Fruit fly (Drosophila melanogaster): ENCODE measurements around the gene CG42729.

Gene CG42729

DNA sequence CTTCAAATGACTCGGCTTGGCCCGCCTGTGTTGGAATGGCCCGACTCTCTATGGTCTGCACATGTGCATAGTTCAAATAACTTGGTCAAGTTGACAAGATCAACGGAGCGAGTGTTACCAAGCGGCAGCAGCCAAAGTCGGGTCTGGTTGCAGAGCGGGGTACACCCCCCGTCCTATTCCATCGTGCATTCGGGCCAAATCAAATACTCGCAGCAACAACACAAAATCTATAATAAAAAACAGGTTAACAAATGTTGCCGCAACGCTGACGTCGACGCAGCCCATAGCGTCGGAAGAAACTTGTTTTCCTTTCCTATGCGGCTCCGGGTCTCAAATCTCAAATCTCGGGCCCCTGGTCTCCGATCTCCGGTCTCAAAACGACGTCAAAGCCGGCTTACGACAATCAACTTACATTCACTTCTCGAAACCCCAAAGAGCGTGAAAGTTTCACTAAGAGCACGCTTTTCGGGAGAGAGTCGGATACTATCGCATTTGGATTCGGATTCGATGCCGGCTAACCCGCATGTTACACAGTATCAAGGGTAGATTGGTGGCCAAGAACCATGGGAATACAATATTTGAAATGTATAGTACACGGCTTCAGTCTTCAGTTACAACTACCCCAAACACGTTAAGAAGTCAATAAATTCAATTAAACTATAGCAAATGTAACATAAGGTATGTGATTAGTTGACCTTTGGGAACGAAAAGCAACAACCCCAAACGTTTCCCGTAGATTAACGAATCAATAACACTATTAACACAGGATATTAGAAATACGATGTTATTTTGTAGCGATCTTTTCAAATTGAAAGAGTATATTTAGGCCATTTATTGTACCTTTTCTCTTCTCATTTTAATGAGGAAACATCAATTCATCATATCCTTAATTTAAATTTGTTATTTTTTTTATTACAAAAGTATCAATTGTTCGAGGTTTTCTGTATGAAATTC lies 7.2 kb upstream of the CG42729 start (continued):
- peak; percentile 62 for TF ChIP-seq mam (GFP tag; optimal IDR thresholded peaks at IDR 0.05)
- TF ChIP-seq CG17612 (GFP tag; IDR thresholded peaks at IDR 0.05) = no peak
- TF ChIP-seq crol (GFP tag; IDR thresholded peaks at IDR 0.05) = peak; percentile 83
- peak; percentile 66 for TF ChIP-seq CG9932 (GFP tag; IDR thresholded peaks at IDR 0.05)
- no peak for TF ChIP-seq CG3995 (GFP tag; optimal IDR thresholded peaks at IDR 0.05)
- TF ChIP-seq Side (GFP tag; optimal IDR thresholded peaks at IDR 0.05) = peak; percentile 32
- peak; percentile 49 for TF ChIP-seq Max (GFP tag; optimal IDR thresholded peaks at IDR 0.05)
- no peak for TF ChIP-seq CG6254 (GFP tag; optimal IDR thresholded peaks at IDR 0.05)
- TF ChIP-seq CG17359 (tag; optimal IDR thresholded peaks at IDR 0.05) = peak; percentile 46
- TF ChIP-seq Sin3A (optimal IDR thresholded peaks at IDR 0.05) = no peak
- peak; percentile 99 for TF ChIP-seq D19B (GFP tag; optimal IDR thresholded peaks at IDR 0.05)
- peak; percentile 22 for TF ChIP-seq CG17829 (tag; optimal IDR thresholded peaks at IDR 0.05)
- no peak for TF ChIP-seq CG9876 (GFP tag; optimal IDR thresholded peaks at IDR 0.05)
- no peak for TF ChIP-seq tap (tag; optimal IDR thresholded peaks at IDR 0.05)
- TF ChIP-seq Dek (tag; optimal IDR thresholded peaks at IDR 0.05) = peak; percentile 70
- TF ChIP-seq CG32767 (GFP tag; IDR thresholded peaks at IDR 0.05) = no peak
- peak; percentile 73 for TF ChIP-seq pho (GFP tag; optimal IDR thresholded peaks at IDR 0.05)
- peak; percentile 57 for TF ChIP-seq Hsf (GFP tag; optimal IDR thresholded peaks at IDR 0.05)
- no peak for TF ChIP-seq Mrtf (GFP tag; IDR thresholded peaks at IDR 0.05)
- TF ChIP-seq aop (GFP tag; IDR thresholded peaks at IDR 0.05) = peak; percentile 48; the same call in 1 of the 2 replicates
- TF ChIP-seq CG15696 (tag; optimal IDR thresholded peaks at IDR 0.05) = peak; percentile 38
- TF ChIP-seq lola (GFP tag; optimal IDR thresholded peaks at IDR 0.05) = peak in 1 of 3 experiments; percentile 83
- peak in 1 of 2 experiments; percentile 28 for TF ChIP-seq crp (GFP tag; optimal IDR thresholded peaks at IDR 0.05)
- TF ChIP-seq seq (GFP tag; IDR thresholded peaks at IDR 0.05) = 0 out of 2 replicates have a peak, but pooled peaks have one; percentile 16
- peak; percentile 33 for TF ChIP-seq fd3F (GFP tag; optimal IDR thresholded peaks at IDR 0.05)
- peak; percentile 92 for TF ChIP-seq CG7556 (GFP tag; optimal IDR thresholded peaks at IDR 0.05)
- TF ChIP-seq CG11504 (tag; optimal IDR thresholded peaks at IDR 0.05) = peak; percentile 68
- TF ChIP-seq pum (GFP tag; optimal IDR thresholded peaks at IDR 0.05) = peak; percentile 59
- TF ChIP-seq D (optimal IDR thresholded peaks at IDR 0.05) = no peak
- peak; percentile 43 for TF ChIP-seq D (GFP tag; optimal IDR thresholded peaks at IDR 0.05)
- TF ChIP-seq CG34224 (GFP tag; IDR thresholded peaks at IDR 0.05; ENCODE audit: partially characterized antibody) = peak; percentile 31; the same call in 1 of the 3 replicates
- TF ChIP-seq Ets97D (GFP tag; optimal IDR thresholded peaks at IDR 0.05) = peak; percentile 0
- TF ChIP-seq ato (GFP tag; IDR thresholded peaks at IDR 0.05; ENCODE audit: partially characterized antibody) = no peak
- peak; percentile 20; the same call in 1 of the 2 replicates for TF ChIP-seq esg (GFP tag; conservative IDR thresholded peaks at IDR 0.05)
- TF ChIP-seq CG1603 (tag; optimal IDR thresholded peaks at IDR 0.05) = peak; percentile 44
- peak; percentile 41; the same call in 1 of the 2 replicates for TF ChIP-seq HLH3B (GFP tag; IDR thresholded peaks at IDR 0.05)
- no peak for TF ChIP-seq Opbp (GFP tag; IDR thresholded peaks at IDR 0.05; ENCODE audit: partially characterized antibody)
- TF ChIP-seq gce (GFP tag; IDR thresholded peaks at IDR 0.05) = no peak
- 0 out of 2 replicates have a peak, but pooled peaks have one; percentile 20 for TF ChIP-seq E2f1 (GFP tag; IDR thresholded peaks at IDR 0.05)
- no peak for TF ChIP-seq hkb (optimal IDR thresholded peaks at IDR 0.05)
- TF ChIP-seq hkb (GFP tag; IDR thresholded peaks at IDR 0.05) = 0 out of 2 replicates have a peak, but pooled peaks have one; percentile 35
- TF ChIP-seq Dll (GFP tag; IDR thresholded peaks at IDR 0.05; ENCODE audit: partially characterized antibody) = 0 out of 4 replicates have a peak, but pooled peaks have one; percentile 5
- TF ChIP-seq dmrt11E (tag; optimal IDR thresholded peaks at IDR 0.05) = peak; percentile 75
- TF ChIP-seq btn (GFP tag; optimal IDR thresholded peaks at IDR 0.05) = peak; percentile 38
- no peak for TF ChIP-seq Dp (GFP tag; optimal IDR thresholded peaks at IDR 0.05)
- TF ChIP-seq Dip3 (GFP tag; optimal IDR thresholded peaks at IDR 0.05) = peak; percentile 56
- TF ChIP-seq CG8765 (GFP tag; IDR thresholded peaks at IDR 0.05) = no peak
- peak; percentile 53 for TF ChIP-seq CG12155 (GFP tag; optimal IDR thresholded peaks at IDR 0.05)

Data from whole organism, embryonic.